Worm (Caenorhabditis elegans) whole organism, midembryonic: ENCODE measurements around the gene srx-68.

Source experiments
- T22C8.4 ChIP-seq: fragments of 200-800 bp; sonication (Bioruptor generic); IDR thresholded peaks from 2 replicates; pipeline ENCODE4 v1.3.6; 2022; ENCODE audit warnings: missing genetic modification characterization, missing compliant biosample characterization
- cog-1 ChIP-seq: sonication (generic microtip); optimal IDR thresholded peaks from 2 replicates; lab custom pipeline; 2016; ENCODE audit warnings: missing genetic modification characterization, missing compliant biosample characterization
- flt-1 ChIP-seq: fragments of 200-800 bp; sonication (Bioruptor generic); IDR thresholded peaks from 2 replicates; pipeline ENCODE4 v1.3.6; 2022; ENCODE audit warnings: missing genetic modification characterization, missing compliant biosample characterization
- klf-2 ChIP-seq: fragments of 200-800 bp; sonication (Bioruptor generic); conservative IDR thresholded peaks from 2 replicates; pipeline ENCODE4 v1.3.6; 2022; ENCODE audit warnings: missing genetic modification reagents, missing genetic modification characterization, missing compliant biosample characterization
- med-1 ChIP-seq: sonication (generic microtip); optimal IDR thresholded peaks from 2 replicates; lab custom pipeline; 2017; ENCODE audit warnings: missing genetic modification characterization, mild to moderate bottlenecking, missing compliant biosample characterization, antibody characterized with exemption, missing genetic modification reagents; ENCODE audit not compliant: insufficient read depth
- ref-1 ChIP-seq: fragments of 200-800 bp; sonication (Bioruptor generic); conservative IDR thresholded peaks from 2 replicates; pipeline ENCODE4 v1.3.6; 2022; ENCODE audit warnings: missing genetic modification reagents, missing genetic modification characterization, missing compliant biosample characterization
- tab-1 ChIP-seq: fragments of 200-800 bp; sonication (Bioruptor generic); IDR thresholded peaks from 2 replicates; pipeline ENCODE4 v1.3.6; 2022; ENCODE audit warnings: missing genetic modification characterization, missing compliant biosample characterization
- ztf-23 ChIP-seq: fragments of 200-800 bp; sonication (Bioruptor generic); IDR thresholded peaks from 2 replicates; pipeline ENCODE4 v1.3.6; 2022; ENCODE audit warnings: missing genetic modification reagents, missing genetic modification characterization, missing compliant biosample characterization
- ztf-29 ChIP-seq: fragments of 200-800 bp; sonication (Bioruptor generic); IDR thresholded peaks from 2 replicates; pipeline ENCODE4 v1.3.6; 2022; ENCODE audit warnings: missing genetic modification reagents, missing genetic modification characterization, missing compliant biosample characterization

DNA sequence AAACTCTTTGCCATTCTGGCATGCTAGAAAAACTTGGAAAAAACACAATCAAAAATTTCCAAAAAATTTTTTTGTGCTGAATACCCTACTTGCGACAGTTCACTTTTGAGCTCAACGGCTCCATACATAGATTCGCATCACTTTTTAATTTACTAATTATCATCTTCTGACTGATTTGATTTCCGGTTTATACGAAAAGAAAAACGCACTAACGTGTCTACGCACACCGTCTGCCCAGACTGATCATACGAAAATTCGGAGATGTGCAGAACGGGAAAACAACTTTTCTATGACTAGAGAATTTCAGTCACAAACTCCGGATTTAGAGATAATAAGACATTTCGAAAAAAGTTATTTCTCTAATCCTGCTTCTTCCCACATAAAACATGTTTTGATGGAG is 28.0 kb upstream of the srx-68 start:
- TF ChIP-seq med-1 (GFP tag; lab: Kevin White, UChicago), result no peak
- no peak for TF ChIP-seq T22C8.4 (GFP tag; lab: Robert Waterston, UW)
- no peak for TF ChIP-seq ztf-23 (GFP tag; lab: Robert Waterston, UW)
- no peak for TF ChIP-seq cog-1 (tag; lab: Kevin White, UChicago)
- TF ChIP-seq klf-2, result no peak
- no peak for TF ChIP-seq ref-1 (GFP tag; lab: Robert Waterston, UW)
- no peak for TF ChIP-seq flt-1
- TF ChIP-seq ztf-29 (GFP tag; lab: Robert Waterston, UW), result no peak
- TF ChIP-seq tab-1 (GFP tag; lab: Robert Waterston, UW), result no peak
